Fruit fly (Drosophila melanogaster): Measurements from ENCODE around the gene CG12170.

The CG12170 gene

dm6 chr3R:5654692-5655181, 17.7 kb downstream of the CG12170 start, which contains the start of the genes elm and MED27 (continued):
- TF ChIP-seq CG2116 (GFP tag; optimal IDR thresholded peaks at IDR 0.05): peak; percentile 92
- 0 out of 2 replicates have a peak, but pooled peaks have one; percentile 42 for TF ChIP-seq bowl (GFP tag; IDR thresholded peaks at IDR 0.05)
- peak in 1 of 2 experiments; percentile 73 for TF ChIP-seq insv (GFP tag; optimal IDR thresholded peaks at IDR 0.05)
- peak; percentile 92 for TF ChIP-seq CG14667 (GFP tag; IDR thresholded peaks at IDR 0.05)
- peak; percentile 62 for TF ChIP-seq repo (GFP tag; optimal IDR thresholded peaks at IDR 0.05)
- TF ChIP-seq unc-4 (GFP tag; IDR thresholded peaks at IDR 0.05; ENCODE audit: partially characterized antibody): peak; percentile 95
- peak; percentile 58; the same call in 1 of the 3 replicates for TF ChIP-seq CG7963 (GFP tag; IDR thresholded peaks at IDR 0.05; ENCODE audit: partially characterized antibody)
- peak; percentile 94 for TF ChIP-seq tgo (GFP tag; IDR thresholded peaks at IDR 0.05)
- TF ChIP-seq jumu (GFP tag; optimal IDR thresholded peaks at IDR 0.05): peak; percentile 94
- peak; percentile 90 for TF ChIP-seq NfI (GFP tag; optimal IDR thresholded peaks at IDR 0.05)
- peak; percentile 70 for TF ChIP-seq CG3163 (GFP tag; optimal IDR thresholded peaks at IDR 0.05)
- peak; percentile 83 for TF ChIP-seq Opbp (GFP tag; IDR thresholded peaks at IDR 0.05; ENCODE audit: partially characterized antibody)
- peak; percentile 96 for TF ChIP-seq CG1602 (GFP tag; optimal IDR thresholded peaks at IDR 0.05)
- TF ChIP-seq tio (GFP tag; optimal IDR thresholded peaks at IDR 0.05): no peak
- TF ChIP-seq CG18011 (GFP tag; optimal IDR thresholded peaks at IDR 0.05): peak; percentile 84
- peak; percentile 85 for TF ChIP-seq CG30020 (tag; optimal IDR thresholded peaks at IDR 0.05)
- TF ChIP-seq Dek (tag; optimal IDR thresholded peaks at IDR 0.05): peak; percentile 89
- TF ChIP-seq CG12391 (tag; optimal IDR thresholded peaks at IDR 0.05): peak; percentile 95
- peak; percentile 87 for TF ChIP-seq Atf3 (GFP tag; optimal IDR thresholded peaks at IDR 0.05)
- peak; percentile 94 for TF ChIP-seq Camta (GFP tag; optimal IDR thresholded peaks at IDR 0.05)
- TF ChIP-seq CG11093 (GFP tag; IDR thresholded peaks at IDR 0.05): peak; percentile 91
- peak; percentile 89 for TF ChIP-seq wor (GFP tag; IDR thresholded peaks at IDR 0.05)
- peak; percentile 94 for TF ChIP-seq CG32532 (GFP tag; IDR thresholded peaks at IDR 0.05)
- peak; percentile 90 for TF ChIP-seq CG14050 (GFP tag; IDR thresholded peaks at IDR 0.05)
- TF ChIP-seq Trl (optimal IDR thresholded peaks at IDR 0.05): no peak
- TF ChIP-seq Trl (GFP tag; optimal IDR thresholded peaks at IDR 0.05): peak; percentile 93
- peak; percentile 64 for TF ChIP-seq CG15073 (GFP tag; optimal IDR thresholded peaks at IDR 0.05)
- peak; percentile 96 for TF ChIP-seq tin (GFP tag; optimal IDR thresholded peaks at IDR 0.05)
- peak; percentile 93 for TF ChIP-seq Hmr (GFP tag; optimal IDR thresholded peaks at IDR 0.05)
- peak; percentile 8 for TF ChIP-seq Hand (GFP tag; optimal IDR thresholded peaks at IDR 0.05)
- TF ChIP-seq bbx (GFP tag; IDR thresholded peaks at IDR 0.05; ENCODE audit: partially characterized antibody): peak; percentile 84
- peak; percentile 81 for TF ChIP-seq slp2 (GFP tag; optimal IDR thresholded peaks at IDR 0.05)
- TF ChIP-seq CG3281 (GFP tag; optimal IDR thresholded peaks at IDR 0.05): peak; percentile 85
- peak; percentile 84 for TF ChIP-seq nerfin-1 (tag; optimal IDR thresholded peaks at IDR 0.05)
- TF ChIP-seq Mad (GFP tag; optimal IDR thresholded peaks at IDR 0.05): peak; percentile 94
- peak; percentile 96 for TF ChIP-seq CG9215 (GFP tag; IDR thresholded peaks at IDR 0.05)
- TF ChIP-seq chif (GFP tag; optimal IDR thresholded peaks at IDR 0.05): peak; percentile 92 to 95
- TF ChIP-seq Antp (GFP tag; optimal IDR thresholded peaks at IDR 0.05): peak; percentile 88
- TF ChIP-seq Sry-β (GFP tag; optimal IDR thresholded peaks at IDR 0.05): peak; percentile 52
- peak; percentile 96 for TF ChIP-seq CG3847 (GFP tag; IDR thresholded peaks at IDR 0.05)
- peak; percentile 92 for TF ChIP-seq trh (GFP tag; optimal IDR thresholded peaks at IDR 0.05)
- TF ChIP-seq Hmx (GFP tag; optimal IDR thresholded peaks at IDR 0.05): peak; percentile 86
- peak; percentile 91 for TF ChIP-seq CG11247 (GFP tag; IDR thresholded peaks at IDR 0.05)
- no peak for TF ChIP-seq yki (optimal IDR thresholded peaks at IDR 0.05)
- peak; percentile 95 for TF ChIP-seq Sin3A (optimal IDR thresholded peaks at IDR 0.05)
- peak; percentile 81 for TF ChIP-seq CG2875 (GFP tag; optimal IDR thresholded peaks at IDR 0.05)
- TF ChIP-seq CG12942 (GFP tag; optimal IDR thresholded peaks at IDR 0.05): peak; percentile 92
- peak; percentile 55 for TF ChIP-seq CG10431 (GFP tag; optimal IDR thresholded peaks at IDR 0.05)
- TF ChIP-seq CG4820 (GFP tag; optimal IDR thresholded peaks at IDR 0.05): peak; percentile 91
- peak; percentile 53 for TF ChIP-seq Dref (GFP tag; IDR thresholded peaks at IDR 0.05)
- TF ChIP-seq otp (GFP tag; IDR thresholded peaks at IDR 0.05): peak; percentile 86
- TF ChIP-seq onecut (GFP tag; IDR thresholded peaks at IDR 0.05): peak; percentile 71
